Worm (Caenorhabditis elegans) whole organism, L4 larva: ENCODE measurements around the gene slcf-1.

ENCODE experiments used
- F10B5.3 ChIP-seq: sonication (generic microtip); optimal IDR thresholded peaks from 2 replicates; lab custom pipeline; 2016; ENCODE audit warnings: mild to moderate bottlenecking, missing genetic modification characterization, missing compliant biosample characterization
- F44E2.7 ChIP-seq: fragments of 200-800 bp; sonication (Bioruptor generic); IDR thresholded peaks from 2 replicates; pipeline ENCODE4 v2.1.2; 2022; ENCODE audit warnings: missing genetic modification characterization, missing compliant biosample characterization
- F49E8.2 ChIP-seq: sonication (generic microtip); optimal IDR thresholded peaks from 2 replicates; lab custom pipeline; 2016; ENCODE audit warnings: missing compliant biosample characterization, mild to moderate bottlenecking, missing genetic modification characterization, borderline replicate concordance
- ama-1 ChIP-seq: fragments of 150-350 bp; optimal IDR thresholded peaks from 2 replicates; lab custom pipeline; 2014; ENCODE audit warnings: inconsistent platforms, mixed read lengths
- arid-1 ChIP-seq: fragments of 200-800 bp; sonication (Bioruptor generic); conservative IDR thresholded peaks from 2 replicates; pipeline ENCODE4 v1.3.6; 2022; ENCODE audit warnings: missing genetic modification reagents, missing genetic modification characterization, missing compliant biosample characterization
- ceh-44 ChIP-seq: fragments of 200-800 bp; sonication (Bioruptor generic); IDR thresholded peaks from 2 replicates; pipeline ENCODE4 v1.3.6; 2022; ENCODE audit warnings: missing genetic modification reagents, missing genetic modification characterization, missing compliant biosample characterization
- egl-27 ChIP-seq: sonication (generic microtip); optimal IDR thresholded peaks from 3 replicates; lab custom pipeline; 2017; ENCODE audit warnings: missing biosample characterization, missing genetic modification reagents, missing genetic modification characterization
- gei-8 ChIP-seq: fragments of 200-800 bp; sonication (Bioruptor generic); optimal IDR thresholded peaks from 2 replicates; lab custom pipeline; 2018; ENCODE audit warnings: mild to moderate bottlenecking, missing genetic modification characterization, missing compliant biosample characterization
- hlh-11 ChIP-seq: fragments of 200-800 bp; sonication (Bioruptor generic); optimal IDR thresholded peaks from 2 replicates; lab custom pipeline; 2018; ENCODE audit warnings: mild to moderate bottlenecking, missing genetic modification characterization, missing compliant biosample characterization
- mdt-29 ChIP-seq: fragments of 200-800 bp; sonication (Bioruptor generic); IDR thresholded peaks from 2 replicates; pipeline ENCODE4 v1.3.6; 2022; ENCODE audit warnings: missing genetic modification reagents, missing genetic modification characterization, missing compliant biosample characterization
- nhr-42 ChIP-seq: fragments of 200-800 bp; sonication (Bioruptor generic); IDR thresholded peaks from 2 replicates; pipeline ENCODE4 v1.3.6; 2022; ENCODE audit warnings: missing genetic modification characterization, missing compliant biosample characterization
- snpc-4 ChIP-seq: fragments of 150-350 bp; optimal IDR thresholded peaks from 2 replicates; lab custom pipeline; 2014; ENCODE audit warnings: missing biosample characterization, missing genetic modification characterization
- zag-1 ChIP-seq: fragments of 150-350 bp; optimal IDR thresholded peaks from 2 replicates; lab custom pipeline; 2014; ENCODE audit warnings: missing biosample characterization, missing genetic modification characterization

ce11 chrX:10521313-10521712 is 7.8 kb upstream of the slcf-1 start, which contains the start of gene F14F3.4:
- TF ChIP-seq nhr-42 (no peak), zag-1 (tag; lab: Kevin White, UChicago) (no peak), hlh-11 (tag; lab: Kevin White, UChicago) (no peak), mdt-29 (GFP tag; lab: Robert Waterston, UW) (no peak), F44E2.7 (GFP tag; lab: Robert Waterston, UW) (no peak), ceh-44 (GFP tag; lab: Robert Waterston, UW) (no peak), F10B5.3 (no peak), ama-1 (lab: Kevin White, UChicago) (no peak), gei-8 (no peak), egl-27 (tag; lab: Kevin White, UChicago) (no peak), snpc-4 (tag; lab: Kevin White, UChicago) (no peak), arid-1 (GFP tag; lab: Robert Waterston, UW) (no peak), F49E8.2 (no peak)
